Worm (Caenorhabditis elegans): ENCODE results near the gene sas-5.

sas-5 gene

DNA sequence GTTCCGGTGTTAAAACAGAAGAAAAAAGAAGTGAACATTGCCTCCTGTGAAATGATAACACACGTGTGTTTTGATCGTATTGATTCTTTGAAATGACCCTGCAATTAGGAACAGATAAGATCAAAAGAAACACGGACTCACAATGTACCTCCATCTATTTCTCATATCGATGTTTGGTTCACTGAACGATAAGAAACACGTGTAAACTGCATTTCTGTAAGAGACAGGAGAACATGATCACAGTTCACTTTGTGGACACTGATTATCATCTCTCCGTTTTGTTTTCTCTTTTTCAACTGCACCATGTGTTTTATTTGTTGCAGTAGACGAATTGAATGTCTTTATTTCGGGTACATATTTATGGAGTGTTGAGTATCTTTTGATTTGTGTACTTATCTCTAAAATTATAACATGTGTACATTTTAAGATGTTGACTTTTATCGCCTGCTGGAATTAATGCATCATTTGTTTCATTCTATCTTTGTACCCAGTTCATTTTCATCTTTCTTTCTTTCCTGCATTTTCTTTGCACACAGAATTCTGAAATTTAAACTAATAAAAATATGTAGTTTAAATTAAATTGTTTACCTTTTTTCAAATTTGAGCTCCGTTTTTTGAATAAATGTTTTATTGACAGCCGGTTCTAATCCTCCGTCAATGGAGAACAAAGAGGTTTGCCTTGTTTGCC is 37.6 kb upstream of the sas-5 start, which contains the start of the genes H12C20.7 and nhr-68 (continued):
- TF ChIP-seq pha-4 (tag; optimal IDR thresholded peaks at IDR 0.05) (peak; percentile 43), efl-1 (GFP tag; optimal IDR thresholded peaks at IDR 0.05) (no peak), madf-6 (GFP tag; IDR thresholded peaks at IDR 0.05) (no peak), F49E8.2 (tag; optimal IDR thresholded peaks at IDR 0.05; ENCODE audit: insufficient read depth) (no peak), nfya-1 (tag; optimal IDR thresholded peaks at IDR 0.05; ENCODE audit: borderline replicate concordance, insufficient read depth) (no peak), ama-1 (optimal IDR thresholded peaks at IDR 0.05) (no peak), ama-1 (GFP tag; optimal IDR thresholded peaks at IDR 0.05) (no peak), ets-4 (GFP tag; optimal IDR thresholded peaks at IDR 0.05) (peak; percentile 2), ceh-79 (tag; optimal IDR thresholded peaks at IDR 0.05) (no peak), cebp-2 (GFP tag; IDR thresholded peaks at IDR 0.05) (no peak), Y53F4B.3 (GFP tag; IDR thresholded peaks at IDR 0.05) (no peak), madf-8 (GFP tag; conservative IDR thresholded peaks at IDR 0.05) (no peak), him-1 (tag; optimal IDR thresholded peaks at IDR 0.05) (no peak), Y79H2A.3 (GFP tag; conservative IDR thresholded peaks at IDR 0.05) (0 out of 2 replicates have a peak, but pooled peaks have one; percentile 27), ztf-3 (GFP tag; optimal IDR thresholded peaks at IDR 0.05) (peak; percentile 50), nfya-2 (GFP tag; IDR thresholded peaks at IDR 0.05) (no peak), unc-62 (GFP tag; optimal IDR thresholded peaks at IDR 0.05) (peak; percentile 3), lin-54 (GFP tag; optimal IDR thresholded peaks at IDR 0.05) (peak; percentile 60), ZK185.1 (tag; optimal IDR thresholded peaks at IDR 0.05; ENCODE audit: poor library complexity, severe bottlenecking) (peak; percentile 84), nfyb-1 (GFP tag; IDR thresholded peaks at IDR 0.05) (peak; percentile 92), hsf-1 (GFP tag; IDR thresholded peaks at IDR 0.05) (no peak), athp-1 (tag; optimal IDR thresholded peaks at IDR 0.05) (peak; percentile 37), nhr-90 (tag; optimal IDR thresholded peaks at IDR 0.05) (peak; percentile 78), ztf-26 (tag; optimal IDR thresholded peaks at IDR 0.05) (peak; percentile 97), ccch-3 (GFP tag; optimal IDR thresholded peaks at IDR 0.05) (no peak), snpc-1.3 (tag; optimal IDR thresholded peaks at IDR 0.05; ENCODE audit: insufficient read depth) (no peak), tbx-9 (tag; optimal IDR thresholded peaks at IDR 0.05; ENCODE audit: borderline replicate concordance) (no peak), aptf-3 (GFP tag; IDR thresholded peaks at IDR 0.05) (no peak), pbrm-1 (GFP tag; IDR thresholded peaks at IDR 0.05) (peak; percentile 72; the same call in 1 of the 2 replicates), xnd-1 (tag; optimal IDR thresholded peaks at IDR 0.05) (no peak), lag-1 (GFP tag; IDR thresholded peaks at IDR 0.05) (0 out of 2 replicates have a peak, but pooled peaks have one; percentile 38), ceh-27 (GFP tag; optimal IDR thresholded peaks at IDR 0.05) (peak; percentile 23), egrh-3 (GFP tag; IDR thresholded peaks at IDR 0.05) (no peak), mel-28 (tag; optimal IDR thresholded peaks at IDR 0.05; ENCODE audit: borderline replicate concordance) (no peak), dox-1 (GFP tag; IDR thresholded peaks at IDR 0.05) (no peak), lin-40 (tag; optimal IDR thresholded peaks at IDR 0.05) (peak; percentile 95)

DNA sequence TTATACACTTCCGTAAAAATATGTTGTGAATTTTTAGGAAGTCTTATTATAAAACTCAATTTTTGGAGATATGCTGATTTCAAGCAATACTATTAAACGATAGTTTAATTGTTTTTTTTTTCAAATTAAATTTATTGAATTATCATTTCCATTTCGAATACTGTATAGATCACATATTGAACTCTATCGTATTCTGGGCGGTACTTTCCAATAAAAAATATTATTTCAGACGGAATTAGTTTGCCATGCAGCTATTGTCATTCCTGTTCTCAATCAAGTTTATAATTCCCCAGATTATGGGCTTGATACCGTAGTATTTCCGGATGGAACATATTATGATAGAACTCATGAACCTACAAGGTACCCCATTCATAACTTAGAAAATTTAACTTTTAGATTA is 36.0 kb upstream of the sas-5 start:
- TF ChIP-seq nhr-80 (tag; optimal IDR thresholded peaks at IDR 0.05) (peak; percentile 19), pha-4 (tag; optimal IDR thresholded peaks at IDR 0.05) (no peak), lin-26 (GFP tag; IDR thresholded peaks at IDR 0.05) (no peak), rpc-1 (optimal IDR thresholded peaks at IDR 0.05) (no peak), rpc-1 (tag; optimal IDR thresholded peaks at IDR 0.05) (no peak)
